Fruit fly (Drosophila melanogaster) whole organism, embryonic: ENCODE results near the gene FIG4.
A peak's percentile ranks its signal among the peaks of the same experiment; 100 is the strongest.

Experiments
- Antp ChIP-seq: fragments of 200-800 bp; sonication (Bioruptor generic); optimal IDR thresholded peaks from 3 replicates; lab custom pipeline; 2016; ENCODE audit warnings: missing biosample characterization, missing genetic modification characterization
- Asciz ChIP-seq: fragments of 200-800 bp; sonication (Bioruptor generic); optimal IDR thresholded peaks from 2 replicates; lab custom pipeline; 2017; ENCODE audit warnings: missing biosample characterization, mild to moderate bottlenecking, missing genetic modification characterization, missing genetic modification reagents
- Atf-2 ChIP-seq: fragments of 200-800 bp; sonication (Bioruptor generic); optimal IDR thresholded peaks from 2 replicates; lab custom pipeline; 2016; ENCODE audit warnings: missing biosample characterization, missing genetic modification characterization
- CG12071 ChIP-seq: fragments of 200-800 bp; sonication (Bioruptor generic); optimal IDR thresholded peaks from 3 replicates; lab custom pipeline; 2018; ENCODE audit warnings: missing biosample characterization, mild to moderate bottlenecking, missing genetic modification characterization
- CG1233 ChIP-seq: fragments of 200-800 bp; sonication (Bioruptor generic); optimal IDR thresholded peaks from 4 replicates; lab custom pipeline; 2018; ENCODE audit warnings: missing biosample characterization, mild to moderate bottlenecking, missing genetic modification characterization
- CG13296 ChIP-seq: fragments of 200-800 bp; sonication (Bioruptor generic); optimal IDR thresholded peaks from 3 replicates; lab custom pipeline; 2018; ENCODE audit warnings: missing biosample characterization, mild to moderate bottlenecking, missing genetic modification characterization
- CG13424 ChIP-seq: fragments of 200-800 bp; sonication (Bioruptor generic); optimal IDR thresholded peaks from 2 replicates; lab custom pipeline; 2019; ENCODE audit warnings: missing biosample characterization, mild to moderate bottlenecking, missing genetic modification characterization, moderate library complexity
- CG15269 ChIP-seq: fragments of 200-800 bp; sonication (Bioruptor generic); optimal IDR thresholded peaks from 2 replicates; lab custom pipeline; 2018; ENCODE audit warnings: missing biosample characterization, mild to moderate bottlenecking, missing genetic modification characterization, moderate library complexity
- CG1603 ChIP-seq: fragments of 200-800 bp; sonication (Bioruptor generic); optimal IDR thresholded peaks from 2 replicates; lab custom pipeline; 2019; ENCODE audit warnings: missing biosample characterization, mild to moderate bottlenecking, missing genetic modification characterization, moderate library complexity
- CG17802 ChIP-seq: fragments of 200-800 bp; sonication (Bioruptor generic); optimal IDR thresholded peaks from 2 replicates; lab custom pipeline; 2018; ENCODE audit warnings: missing biosample characterization, mild to moderate bottlenecking, missing genetic modification characterization, moderate library complexity
- CG17829 ChIP-seq: fragments of 200-800 bp; optimal IDR thresholded peaks from 2 replicates; lab custom pipeline; 2019; ENCODE audit warnings: missing biosample characterization, mild to moderate bottlenecking, missing genetic modification characterization, moderate library complexity
- CG1792 ChIP-seq: fragments of 200-800 bp; sonication (Bioruptor generic); optimal IDR thresholded peaks from 2 replicates; lab custom pipeline; 2016; ENCODE audit warnings: missing biosample characterization, missing genetic modification characterization
- CG2116 ChIP-seq: fragments of 200-800 bp; sonication (Bioruptor generic); optimal IDR thresholded peaks from 3 replicates; lab custom pipeline; 2018; ENCODE audit warnings: missing biosample characterization, mild to moderate bottlenecking, missing genetic modification characterization
- CG2129 ChIP-seq: fragments of 200-800 bp; sonication (Bioruptor generic); IDR thresholded peaks from 2 replicates; pipeline ENCODE4 v1.3.6; 2022; ENCODE audit warnings: missing biosample characterization, missing genetic modification characterization; ENCODE audit not compliant: partially characterized antibody
- CG2678 ChIP-seq: fragments of 200-800 bp; sonication (Bioruptor generic); optimal IDR thresholded peaks from 3 replicates; lab custom pipeline; 2019; ENCODE audit warnings: missing biosample characterization, mild to moderate bottlenecking, missing genetic modification characterization, moderate library complexity
- CG2875 ChIP-seq: fragments of 200-800 bp; sonication (Bioruptor generic); optimal IDR thresholded peaks from 2 replicates; lab custom pipeline; 2017; ENCODE audit warnings: missing biosample characterization, mild to moderate bottlenecking, missing genetic modification characterization, missing genetic modification reagents
- CG31365 ChIP-seq: fragments of 200-800 bp; sonication (Bioruptor generic); optimal IDR thresholded peaks from 2 replicates; lab custom pipeline; 2018; ENCODE audit warnings: missing biosample characterization, mild to moderate bottlenecking, missing genetic modification characterization
- CG32767 ChIP-seq: fragments of 200-800 bp; sonication (Bioruptor generic); IDR thresholded peaks from 2 replicates; pipeline ENCODE4 v1.3.6; 2022; ENCODE audit warnings: missing biosample characterization, missing genetic modification characterization
- CG32772 ChIP-seq: fragments of 200-800 bp; sonication (Bioruptor generic); IDR thresholded peaks from 2 replicates; pipeline ENCODE4 v1.3.6; 2022; ENCODE audit warnings: missing biosample characterization, missing genetic modification characterization
- CG3407 ChIP-seq: fragments of 200-800 bp; sonication (Bioruptor generic); optimal IDR thresholded peaks from 2 replicates; lab custom pipeline; 2018; ENCODE audit warnings: missing biosample characterization, mild to moderate bottlenecking, missing genetic modification characterization
- CG34376 ChIP-seq: fragments of 200-800 bp; sonication (Bioruptor generic); optimal IDR thresholded peaks from 2 replicates; lab custom pipeline; 2018; ENCODE audit warnings: missing biosample characterization, mild to moderate bottlenecking, missing genetic modification characterization
- CG6654 ChIP-seq: fragments of 200-800 bp; sonication (Bioruptor generic); optimal IDR thresholded peaks from 2 replicates; lab custom pipeline; 2017; ENCODE audit warnings: missing biosample characterization, mild to moderate bottlenecking, missing genetic modification characterization
- CG7786 ChIP-seq: fragments of 200-800 bp; sonication (Bioruptor generic); optimal IDR thresholded peaks from 2 replicates; lab custom pipeline; 2016; ENCODE audit warnings: missing biosample characterization, missing genetic modification characterization
- CG8290 ChIP-seq, 3 experiments: fragments of 200-800 bp; sonication (Bioruptor generic); optimal IDR thresholded peaks; 2 replicates each; lab custom pipeline; 2016 to 2019; ENCODE audit warnings: missing biosample characterization in 3 of 3, missing genetic modification characterization in 3 of 3, mild to moderate bottlenecking in 2 of 3, moderate library complexity in 1 of 3
- D19B ChIP-seq: fragments of 200-800 bp; sonication (Bioruptor generic); optimal IDR thresholded peaks from 2 replicates; lab custom pipeline; 2017; ENCODE audit warnings: missing biosample characterization, mild to moderate bottlenecking, missing genetic modification characterization
- Dref ChIP-seq: fragments of 200-800 bp; sonication (Bioruptor generic); IDR thresholded peaks from 2 replicates; pipeline ENCODE4 v1.3.6; 2022; ENCODE audit warnings: missing biosample characterization, missing genetic modification characterization
- ERR ChIP-seq: fragments of 200-800 bp; sonication (Bioruptor generic); optimal IDR thresholded peaks from 2 replicates; lab custom pipeline; 2016; ENCODE audit warnings: missing biosample characterization, missing genetic modification characterization
- Elba2 ChIP-seq: fragments of 200-800 bp; sonication (Bioruptor generic); optimal IDR thresholded peaks from 3 replicates; lab custom pipeline; 2016; ENCODE audit warnings: missing biosample characterization, missing genetic modification characterization
- HmgZ ChIP-seq: fragments of 200-800 bp; sonication (Bioruptor generic); optimal IDR thresholded peaks from 2 replicates; lab custom pipeline; 2018; ENCODE audit warnings: missing biosample characterization, mild to moderate bottlenecking, missing genetic modification characterization
- Hr51 ChIP-seq, 2 experiments: fragments of 200-800 bp; sonication (Bioruptor generic); optimal IDR thresholded peaks; 2 replicates in 1 of 2; 3 replicates in 1 of 2; lab custom pipeline; 2016 to 2018; ENCODE audit warnings: missing biosample characterization in 2 of 2, missing genetic modification characterization in 2 of 2, mild to moderate bottlenecking in 1 of 2, moderate library complexity in 1 of 2
- Lhr ChIP-seq: fragments of 200-800 bp; sonication (Bioruptor generic); optimal IDR thresholded peaks from 3 replicates; lab custom pipeline; 2017; ENCODE audit warnings: mild to moderate bottlenecking, missing biosample characterization, missing genetic modification reagents, missing genetic modification characterization
- Mes4 ChIP-seq: fragments of 200-800 bp; sonication (Bioruptor generic); optimal IDR thresholded peaks from 2 replicates; lab custom pipeline; 2016; ENCODE audit warnings: missing biosample characterization, missing genetic modification characterization
- Neu2 ChIP-seq: fragments of 200-800 bp; sonication (Bioruptor generic); optimal IDR thresholded peaks from 3 replicates; lab custom pipeline; 2016; ENCODE audit warnings: missing biosample characterization, missing genetic modification characterization, borderline replicate concordance
- Nf-YC ChIP-seq: fragments of 200-800 bp; optimal IDR thresholded peaks from 3 replicates; lab custom pipeline; 2019; ENCODE audit warnings: missing biosample characterization, mild to moderate bottlenecking, missing genetic modification characterization, moderate library complexity
- Sox102F ChIP-seq: fragments of 200-800 bp; sonication (Bioruptor generic); optimal IDR thresholded peaks from 2 replicates; lab custom pipeline; 2018; ENCODE audit warnings: missing biosample characterization, mild to moderate bottlenecking, missing genetic modification characterization, moderate library complexity
- bbx ChIP-seq: fragments of 200-800 bp; sonication (Bioruptor generic); IDR thresholded peaks from 2 replicates; pipeline ENCODE4 v1.3.6; 2022; ENCODE audit warnings: missing biosample characterization, missing genetic modification characterization; ENCODE audit not compliant: partially characterized antibody
- cad ChIP-seq: fragments of >200 bp; optimal IDR thresholded peaks from 2 replicates; lab custom pipeline; 2017; ENCODE audit warnings: missing biosample characterization, missing genetic modification characterization
- chn ChIP-seq: fragments of 200-800 bp; sonication (Bioruptor generic); optimal IDR thresholded peaks from 2 replicates; lab custom pipeline; 2016; ENCODE audit warnings: missing biosample characterization, missing genetic modification characterization
- eve ChIP-seq, 2 experiments: fragments of >200 bp; optimal IDR thresholded peaks; 2 replicates each; lab custom pipeline; 2017; ENCODE audit warnings: missing biosample characterization in 2 of 2, missing genetic modification characterization in 2 of 2
- exex ChIP-seq: fragments of 200-800 bp; sonication (Bioruptor generic); optimal IDR thresholded peaks from 4 replicates; lab custom pipeline; 2018; ENCODE audit warnings: missing biosample characterization, mild to moderate bottlenecking, missing genetic modification characterization, moderate library complexity
- gem ChIP-seq: fragments of 200-800 bp; sonication (Bioruptor generic); optimal IDR thresholded peaks from 2 replicates; lab custom pipeline; 2019; ENCODE audit warnings: missing biosample characterization, mild to moderate bottlenecking, missing genetic modification characterization, moderate library complexity
- grn ChIP-seq: fragments of 200-800 bp; sonication (Bioruptor generic); optimal IDR thresholded peaks from 3 replicates; lab custom pipeline; 2017; ENCODE audit warnings: missing biosample characterization, missing genetic modification characterization
- gro ChIP-seq: fragments of 200-800 bp; sonication (Bioruptor generic); optimal IDR thresholded peaks from 2 replicates; lab custom pipeline; 2016; ENCODE audit warnings: missing biosample characterization, missing genetic modification characterization
- klu ChIP-seq: fragments of 200-800 bp; sonication (Bioruptor generic); IDR thresholded peaks from 2 replicates; pipeline ENCODE4 v1.3.6; 2022; ENCODE audit warnings: missing biosample characterization, missing genetic modification characterization
- run ChIP-seq: fragments of 200-800 bp; sonication (Bioruptor generic); optimal IDR thresholded peaks from 3 replicates; lab custom pipeline; 2018; ENCODE audit warnings: missing biosample characterization, mild to moderate bottlenecking, missing genetic modification characterization
- salm ChIP-seq: fragments of 200-800 bp; sonication (Bioruptor generic); optimal IDR thresholded peaks from 2 replicates; lab custom pipeline; 2018; ENCODE audit warnings: missing biosample characterization, mild to moderate bottlenecking, missing genetic modification characterization
- seq ChIP-seq: fragments of 200-800 bp; sonication (Bioruptor generic); IDR thresholded peaks from 2 replicates; pipeline ENCODE4 v1.3.6; 2022; ENCODE audit warnings: missing biosample characterization, missing genetic modification characterization
- sim ChIP-seq: fragments of 200-800 bp; sonication (Bioruptor generic); IDR thresholded peaks from 2 replicates; pipeline ENCODE4 v1.3.6; 2022; ENCODE audit warnings: missing biosample characterization, missing genetic modification characterization
- slp2 ChIP-seq: fragments of 200-800 bp; sonication (Bioruptor generic); optimal IDR thresholded peaks from 2 replicates; lab custom pipeline; 2016; ENCODE audit warnings: missing biosample characterization, missing genetic modification characterization
- so ChIP-seq: fragments of 200-800 bp; sonication (Bioruptor generic); IDR thresholded peaks from 3 replicates; pipeline ENCODE4 v1.3.6; 2022; ENCODE audit warnings: missing biosample characterization, missing genetic modification characterization
- wor ChIP-seq: fragments of 200-800 bp; sonication (Bioruptor generic); IDR thresholded peaks from 2 replicates; pipeline ENCODE4 v1.3.6; 2022; ENCODE audit warnings: missing biosample characterization, missing genetic modification characterization
- zfh1 ChIP-seq: fragments of 200-800 bp; sonication (Bioruptor generic); IDR thresholded peaks from 3 replicates; pipeline ENCODE4 v1.3.6; 2022; ENCODE audit warnings: missing biosample characterization, missing genetic modification characterization

The FIG4 gene

dm6 chr2L:4463323-4463722 is 1.7 kb upstream of the FIG4 start, which contains the start of the genes CG15443 and Paris (continued):
- TF ChIP-seq Elba2 (no peak), CG32767 (GFP tag; lab: Robert Waterston, UW) (no peak), CG1603 (tag; lab: Kevin White, UChicago) (peak; percentile 65), CG17802 (tag; lab: Kevin White, UChicago) (no peak), HmgZ (tag; lab: Kevin White, UChicago) (peak; percentile 9), seq (GFP tag; lab: Robert Waterston, UW) (no peak), CG1233 (GFP tag; lab: Kevin White, UChicago) (peak; percentile 9), CG2116 (peak; percentile 55), CG34376 (GFP tag; lab: Kevin White, UChicago) (peak; percentile 49), cad (no peak), Neu2 (GFP tag; lab: Kevin White, UChicago) (no peak), gem (tag; lab: Kevin White, UChicago) (no peak), Hr51 (GFP tag; optimal IDR thresholded peaks at IDR 0.05; lab: Kevin White, UChicago) (peak; percentile 11 to 18), Lhr (GFP tag; lab: Kevin White, UChicago) (no peak), Sox102F (GFP tag; lab: Kevin White, UChicago) (no peak), sim (GFP tag; lab: Robert Waterston, UW) (no peak), so (GFP tag; lab: Robert Waterston, UW) (no peak), CG17829 (tag; lab: Kevin White, UChicago) (peak; percentile 19), zfh1 (GFP tag; lab: Robert Waterston, UW) (no peak), gro (GFP tag; lab: Kevin White, UChicago) (no peak), D19B (GFP tag; lab: Kevin White, UChicago) (no peak), Antp (GFP tag; lab: Kevin White, UChicago) (no peak), klu (GFP tag; lab: Robert Waterston, UW) (no peak), CG8290 (GFP tag; optimal IDR thresholded peaks at IDR 0.05; lab: Kevin White, UChicago) (no peak), CG8290 (tag; optimal IDR thresholded peaks at IDR 0.05; lab: Kevin White, UChicago) (no peak), run (tag; lab: Kevin White, UChicago) (no peak), eve (GFP tag; optimal IDR thresholded peaks at IDR 0.05; lab: Kevin White, UChicago) (no peak), CG1792 (no peak), bbx (GFP tag; lab: Robert Waterston, UW) (peak; percentile 87), Mes4 (GFP tag; lab: Kevin White, UChicago) (no peak), Dref (peak; percentile 77), Nf-YC (tag; lab: Kevin White, UChicago) (peak; percentile 10), chn (GFP tag; lab: Kevin White, UChicago) (no peak), ERR (GFP tag; lab: Kevin White, UChicago) (no peak), CG32772 (no peak), CG12071 (GFP tag; lab: Kevin White, UChicago) (no peak), CG2129 (GFP tag; lab: Robert Waterston, UW) (no peak), CG7786 (GFP tag; lab: Kevin White, UChicago) (no peak)

- peak; percentile 53 for TF ChIP-seq grn
- TF ChIP-seq salm: peak; percentile 30
- no peak for TF ChIP-seq CG31365 (tag; lab: Kevin White, UChicago)
- no peak for TF ChIP-seq Atf-2 (GFP tag; lab: Kevin White, UChicago)
- TF ChIP-seq CG3407 (GFP tag; lab: Kevin White, UChicago): peak; percentile 28
- TF ChIP-seq exex (tag; lab: Kevin White, UChicago): peak; percentile 0
- TF ChIP-seq CG2678 (tag; lab: Kevin White, UChicago): peak; percentile 34
- peak; percentile 27 for TF ChIP-seq CG12071 (GFP tag; lab: Kevin White, UChicago)
- no peak for TF ChIP-seq wor (GFP tag; lab: Robert Waterston, UW)
- TF ChIP-seq slp2 (GFP tag; lab: Kevin White, UChicago): no peak
- peak; percentile 6 for TF ChIP-seq CG13296 (GFP tag; lab: Kevin White, UChicago)
- TF ChIP-seq CG13424 (tag; lab: Kevin White, UChicago): no peak
- TF ChIP-seq CG15269 (tag; lab: Kevin White, UChicago): peak; percentile 6
- TF ChIP-seq CG6654 (GFP tag; lab: Kevin White, UChicago): no peak
- TF ChIP-seq Asciz: peak; percentile 36
- TF ChIP-seq CG2875: peak; percentile 13
These were observed 10.4 kb downstream of the FIG4 start for dm6 chr2L:4475422-4475821.
